Worm (Caenorhabditis elegans): ENCODE measurements around the gene C39B10.3.
A peak's percentile ranks its signal among the peaks of the same experiment; 100 is the strongest.

- TF ChIP-seq sma-9 (GFP tag; optimal IDR thresholded peaks at IDR 0.05) (peak; percentile 78), sma-9 (tag; optimal IDR thresholded peaks at IDR 0.05) (no peak), egl-27 (tag; optimal IDR thresholded peaks at IDR 0.05) (peak; percentile 34), lin-39 (tag; optimal IDR thresholded peaks at IDR 0.05) (no peak), snpc-4 (tag; optimal IDR thresholded peaks at IDR 0.05) (peak; percentile 19), ZK546.5 (tag; optimal IDR thresholded peaks at IDR 0.05) (no peak), nhr-77 (tag; optimal IDR thresholded peaks at IDR 0.05) (no peak), nhr-12 (tag; optimal IDR thresholded peaks at IDR 0.05) (no peak), ztf-4 (tag; optimal IDR thresholded peaks at IDR 0.05) (no peak), lin-13 (GFP tag; optimal IDR thresholded peaks at IDR 0.05) (peak; percentile 65), zag-1 (tag; optimal IDR thresholded peaks at IDR 0.05) (peak; percentile 95), nhr-10 (tag; optimal IDR thresholded peaks at IDR 0.05) (no peak), nhr-11 (tag; optimal IDR thresholded peaks at IDR 0.05) (no peak), ama-1 (optimal IDR thresholded peaks at IDR 0.05) (no peak)
Observed at ce11 chrX:10435492-10435939, 8.4 kb upstream of the C39B10.3 start.

All from whole organism, L2 larva.